Fruit fly (Drosophila melanogaster) whole organism, pupa: ENCODE measurements around the gene Cad96Cb.

Experiments used
- CG10348 ChIP-seq: fragments of 200-800 bp; sonication (Bioruptor generic); IDR thresholded peaks from 2 replicates; pipeline ENCODE4 v1.3.6; 2022; ENCODE audit warnings: missing biosample characterization, missing genetic modification characterization
- CG12605 ChIP-seq: fragments of 200-800 bp; sonication (Bioruptor generic); IDR thresholded peaks from 2 replicates; pipeline ENCODE4 v1.3.6; 2022; ENCODE audit warnings: missing biosample characterization, missing genetic modification characterization
- CG17806 ChIP-seq: fragments of 200-800 bp; sonication (Bioruptor generic); optimal IDR thresholded peaks from 2 replicates; lab custom pipeline; 2018; ENCODE audit warnings: missing biosample characterization, mild to moderate bottlenecking, missing genetic modification characterization, moderate library complexity
- CG34367 ChIP-seq: fragments of 200-800 bp; sonication (Bioruptor generic); optimal IDR thresholded peaks from 2 replicates; lab custom pipeline; 2018; ENCODE audit warnings: missing biosample characterization, mild to moderate bottlenecking, missing genetic modification characterization
- CG8159 ChIP-seq: fragments of 200-800 bp; sonication (Bioruptor generic); optimal IDR thresholded peaks from 3 replicates; lab custom pipeline; 2018; ENCODE audit warnings: missing biosample characterization, mild to moderate bottlenecking, missing genetic modification characterization, moderate library complexity
- Ets98B ChIP-seq: fragments of 200-800 bp; sonication (Bioruptor generic); IDR thresholded peaks from 2 replicates; pipeline ENCODE4 v1.3.6; 2022; ENCODE audit warnings: missing biosample characterization, missing genetic modification characterization
- Pif1B ChIP-seq: fragments of 200-800 bp; sonication (Bioruptor generic); optimal IDR thresholded peaks from 3 replicates; lab custom pipeline; 2016; ENCODE audit warnings: missing biosample characterization, missing genetic modification characterization

- TF ChIP-seq Pif1B (peak; percentile 63), CG34367 (tag; lab: Kevin White, UChicago) (peak; percentile 75), CG8159 (tag; lab: Kevin White, UChicago) (peak; percentile 83), Ets98B (GFP tag; lab: Robert Waterston, UW) (peak; percentile 27; the same call in 1 of the 2 replicates), CG17806 (tag; lab: Kevin White, UChicago) (peak; percentile 74), CG10348 (GFP tag; lab: Robert Waterston, UW) (no peak), CG12605 (no peak)
Observed at dm6 chr3R:25178521-25178920, 53.6 kb downstream of the Cad96Cb start.
